Fruit fly (Drosophila melanogaster) whole organism, embryonic: ENCODE data around the gene TwdlK.

ENCODE experiments used
- Asciz ChIP-seq: fragments of 200-800 bp; sonication (Bioruptor generic); optimal IDR thresholded peaks from 2 replicates; lab custom pipeline; 2017; ENCODE audit warnings: missing biosample characterization, mild to moderate bottlenecking, missing genetic modification characterization, missing genetic modification reagents
- B-H2 ChIP-seq: fragments of 200-800 bp; sonication (Bioruptor generic); optimal IDR thresholded peaks from 2 replicates; lab custom pipeline; 2018; ENCODE audit warnings: missing biosample characterization, mild to moderate bottlenecking, missing genetic modification characterization
- BEAF-32 ChIP-seq: fragments of 200-800 bp; sonication (Bioruptor generic); optimal IDR thresholded peaks from 3 replicates; lab custom pipeline; 2017; ENCODE audit warnings: missing biosample characterization, missing genetic modification characterization, mild to moderate bottlenecking, moderate library complexity, missing genetic modification reagents
- CG10979 ChIP-seq: fragments of 200-800 bp; sonication (Bioruptor generic); optimal IDR thresholded peaks from 2 replicates; lab custom pipeline; 2018; ENCODE audit warnings: missing biosample characterization, mild to moderate bottlenecking, missing genetic modification characterization, moderate library complexity
- CG11560 ChIP-seq: fragments of 200-800 bp; sonication (Bioruptor generic); IDR thresholded peaks from 3 replicates; pipeline ENCODE4 v1.3.6; 2022; ENCODE audit warnings: missing biosample characterization, missing genetic modification characterization
- CG12155 ChIP-seq: fragments of 200-800 bp; sonication (Bioruptor generic); optimal IDR thresholded peaks from 3 replicates; lab custom pipeline; 2016; ENCODE audit warnings: missing biosample characterization, missing genetic modification characterization
- CG12219 ChIP-seq: fragments of 200-800 bp; sonication (Bioruptor generic); optimal IDR thresholded peaks from 3 replicates; lab custom pipeline; 2018; ENCODE audit warnings: missing biosample characterization, mild to moderate bottlenecking, missing genetic modification characterization
- CG15601 ChIP-seq: fragments of 200-800 bp; sonication (Bioruptor generic); optimal IDR thresholded peaks from 3 replicates; lab custom pipeline; 2019; ENCODE audit warnings: missing biosample characterization, mild to moderate bottlenecking, missing genetic modification characterization, moderate library complexity
- CG16863 ChIP-seq: fragments of 200-800 bp; sonication (Bioruptor generic); optimal IDR thresholded peaks from 3 replicates; lab custom pipeline; 2016; ENCODE audit warnings: missing biosample characterization, missing genetic modification characterization
- CG17328 ChIP-seq: fragments of 200-800 bp; sonication (Bioruptor generic); IDR thresholded peaks from 2 replicates; pipeline ENCODE4 v1.3.6; 2022; ENCODE audit warnings: missing biosample characterization, missing genetic modification characterization
- CG17612 ChIP-seq: fragments of 200-800 bp; sonication (Bioruptor generic); IDR thresholded peaks from 2 replicates; pipeline ENCODE4 v1.3.6; 2022; ENCODE audit warnings: missing biosample characterization, missing genetic modification characterization
- CG30020 ChIP-seq: fragments of 200-800 bp; optimal IDR thresholded peaks from 2 replicates; lab custom pipeline; 2019; ENCODE audit warnings: missing biosample characterization, mild to moderate bottlenecking, missing genetic modification characterization, moderate library complexity
- CG31388 ChIP-seq: fragments of 200-800 bp; sonication (Bioruptor generic); optimal IDR thresholded peaks from 2 replicates; lab custom pipeline; 2016; ENCODE audit warnings: missing biosample characterization, missing genetic modification characterization
- CG33213 ChIP-seq: fragments of 200-800 bp; sonication (Bioruptor generic); optimal IDR thresholded peaks from 3 replicates; lab custom pipeline; 2016; ENCODE audit warnings: missing biosample characterization, missing genetic modification characterization
- CG4404 ChIP-seq: fragments of 200-800 bp; sonication (Bioruptor generic); IDR thresholded peaks from 2 replicates; pipeline ENCODE4 v1.3.6; 2022; ENCODE audit warnings: missing biosample characterization, missing genetic modification characterization
- CG6654 ChIP-seq: fragments of 200-800 bp; sonication (Bioruptor generic); optimal IDR thresholded peaks from 2 replicates; lab custom pipeline; 2017; ENCODE audit warnings: missing biosample characterization, mild to moderate bottlenecking, missing genetic modification characterization
- CG6813 ChIP-seq: fragments of 200-800 bp; sonication (Bioruptor generic); optimal IDR thresholded peaks from 2 replicates; lab custom pipeline; 2017; ENCODE audit warnings: missing biosample characterization, missing genetic modification characterization, mild to moderate bottlenecking, moderate library complexity, missing genetic modification reagents
- CG7786 ChIP-seq: fragments of 200-800 bp; sonication (Bioruptor generic); optimal IDR thresholded peaks from 2 replicates; lab custom pipeline; 2016; ENCODE audit warnings: missing biosample characterization, missing genetic modification characterization
- CG7839 ChIP-seq: fragments of 200-800 bp; sonication (Bioruptor generic); optimal IDR thresholded peaks from 3 replicates; lab custom pipeline; 2018; ENCODE audit warnings: missing biosample characterization, mild to moderate bottlenecking, missing genetic modification characterization, moderate library complexity
- Ets65A ChIP-seq: fragments of 200-800 bp; sonication (Bioruptor generic); peaks from one replicate; lab custom pipeline; 2016; ENCODE audit warnings: missing biosample characterization, missing genetic modification characterization
- H2.0 ChIP-seq: fragments of 200-800 bp; sonication (Bioruptor generic); IDR thresholded peaks from 2 replicates; pipeline ENCODE4 v1.3.6; 2022; ENCODE audit warnings: missing biosample characterization, missing genetic modification characterization
- Lhr ChIP-seq: fragments of 200-800 bp; sonication (Bioruptor generic); optimal IDR thresholded peaks from 3 replicates; lab custom pipeline; 2017; ENCODE audit warnings: mild to moderate bottlenecking, missing biosample characterization, missing genetic modification reagents, missing genetic modification characterization
- Ptx1 ChIP-seq: fragments of 200-800 bp; sonication (Bioruptor generic); IDR thresholded peaks from 2 replicates; pipeline ENCODE4 v1.3.6; 2022; ENCODE audit warnings: missing biosample characterization, missing genetic modification characterization
- bab2 ChIP-seq: fragments of 200-800 bp; sonication (Bioruptor generic); optimal IDR thresholded peaks from 2 replicates; lab custom pipeline; 2016; ENCODE audit warnings: missing biosample characterization, missing genetic modification characterization
- chinmo ChIP-seq: fragments of 200-800 bp; sonication (Bioruptor generic); IDR thresholded peaks from 4 replicates; pipeline ENCODE4 v1.3.6; 2022; ENCODE audit warnings: missing biosample characterization, missing genetic modification characterization; ENCODE audit not compliant: partially characterized antibody
- dati ChIP-seq: fragments of 200-800 bp; sonication (Bioruptor generic); IDR thresholded peaks from 2 replicates; pipeline ENCODE4 v1.3.6; 2022; ENCODE audit warnings: missing biosample characterization, missing genetic modification characterization
- exex ChIP-seq: fragments of 200-800 bp; sonication (Bioruptor generic); optimal IDR thresholded peaks from 4 replicates; lab custom pipeline; 2018; ENCODE audit warnings: missing biosample characterization, mild to moderate bottlenecking, missing genetic modification characterization, moderate library complexity
- hth ChIP-seq: fragments of >200 bp; optimal IDR thresholded peaks from 2 replicates; lab custom pipeline; 2017; ENCODE audit warnings: inconsistent platforms
- kah ChIP-seq: fragments of 200-800 bp; sonication (Bioruptor generic); optimal IDR thresholded peaks from 2 replicates; lab custom pipeline; 2018; ENCODE audit warnings: missing biosample characterization, mild to moderate bottlenecking, missing genetic modification characterization
- lbe ChIP-seq: fragments of 200-800 bp; sonication (Bioruptor generic); optimal IDR thresholded peaks from 2 replicates; lab custom pipeline; 2016; ENCODE audit warnings: missing biosample characterization, mild to moderate bottlenecking, missing genetic modification characterization
- p53 ChIP-seq: fragments of 200-800 bp; sonication (Bioruptor generic); optimal IDR thresholded peaks from 2 replicates; lab custom pipeline; 2016; ENCODE audit warnings: missing biosample characterization, missing genetic modification characterization
- run ChIP-seq: fragments of 200-800 bp; sonication (Bioruptor generic); optimal IDR thresholded peaks from 3 replicates; lab custom pipeline; 2018; ENCODE audit warnings: missing biosample characterization, mild to moderate bottlenecking, missing genetic modification characterization
- sd ChIP-seq: fragments of 200-800 bp; sonication (Bioruptor generic); optimal IDR thresholded peaks from 3 replicates; lab custom pipeline; 2018; ENCODE audit warnings: missing biosample characterization, mild to moderate bottlenecking, missing genetic modification characterization, moderate library complexity
- seq ChIP-seq: fragments of 200-800 bp; sonication (Bioruptor generic); IDR thresholded peaks from 2 replicates; pipeline ENCODE4 v1.3.6; 2022; ENCODE audit warnings: missing biosample characterization, missing genetic modification characterization
- sima ChIP-seq: fragments of 200-800 bp; sonication (Bioruptor generic); optimal IDR thresholded peaks from 2 replicates; lab custom pipeline; 2016; ENCODE audit warnings: missing biosample characterization, missing genetic modification characterization

Gene TwdlK

DNA sequence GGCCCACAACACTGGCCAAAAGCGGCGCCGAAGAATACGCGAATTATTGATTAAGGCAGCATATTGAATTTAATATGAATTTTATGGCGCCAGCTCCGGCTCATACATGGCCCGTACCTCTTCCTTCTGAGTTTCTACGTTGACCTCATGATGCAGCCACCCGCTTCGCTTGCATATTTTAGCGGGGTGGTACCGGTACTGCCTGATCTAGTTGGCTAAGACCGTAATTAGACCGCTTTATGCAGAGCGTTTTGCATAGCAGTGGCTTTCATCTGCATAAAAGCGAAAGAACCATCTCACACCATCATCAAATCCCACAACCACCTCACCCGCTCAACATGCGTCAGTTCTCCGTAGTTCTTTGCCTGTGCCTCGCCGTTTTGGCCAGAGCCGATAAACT, 1.1 kb upstream of the TwdlK start, which contains the start of gene TwdlJ:
Gene TwdlJ (plus strand): TSS at position 301 of the 400 bp plus-strand sequence.
- TF ChIP-seq sima (GFP tag; lab: Kevin White, UChicago) (no peak), CG31388 (GFP tag; lab: Kevin White, UChicago) (no peak), seq (GFP tag; lab: Robert Waterston, UW) (no peak), BEAF-32 (GFP tag; lab: Kevin White, UChicago) (no peak), CG10979 (no peak), CG6654 (no peak), CG30020 (no peak), hth (lab: Kevin White, UChicago) (no peak), CG16863 (no peak), CG11560 (no peak), CG33213 (GFP tag; lab: Kevin White, UChicago) (no peak), CG12155 (GFP tag; lab: Kevin White, UChicago) (no peak), CG7786 (no peak), Asciz (GFP tag; lab: Kevin White, UChicago) (no peak), CG12219 (no peak), lbe (GFP tag; lab: Kevin White, UChicago) (no peak), Lhr (GFP tag; lab: Kevin White, UChicago) (no peak), CG15601 (no peak), bab2 (GFP tag; lab: Kevin White, UChicago) (no peak)
- TF ChIP-seq, all 482 proteins: peak for 0

- peak; percentile 77 for TF ChIP-seq Ets65A (GFP tag; lab: Kevin White, UChicago)
- no peak for TF ChIP-seq exex (tag; lab: Kevin White, UChicago)
Observed at dm6 chr3R:26626638-26627037, 1.9 kb downstream of the TwdlK start, which contains the start of gene TwdlO. TwdlO (minus strand) TSS chr3R:26626738.

DNA sequence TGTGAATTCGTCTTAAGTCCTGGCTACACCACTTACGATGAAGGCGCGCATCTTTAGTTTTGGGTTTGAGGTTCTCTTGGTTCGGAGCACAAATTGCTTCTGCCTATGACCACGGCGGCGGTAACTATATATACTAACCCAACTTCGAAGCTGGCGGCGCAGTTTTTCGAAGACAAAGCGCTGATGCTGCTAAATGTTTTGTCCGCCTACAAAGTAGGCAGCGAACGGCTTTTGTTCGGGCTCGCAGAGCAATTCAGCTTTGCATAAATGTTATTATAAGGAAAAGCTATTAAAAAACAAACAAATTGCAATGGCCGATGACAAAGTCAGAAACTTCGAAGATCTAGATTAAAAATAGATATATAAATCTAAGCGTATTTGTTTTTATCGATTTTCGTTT, 3.0 kb downstream of the TwdlK start, which contains the start of gene TwdlL:
Gene TwdlL (minus strand): TSS at position 101 of the 400 bp plus-strand sequence.
- TF ChIP-seq CG6813 (GFP tag; lab: Kevin White, UChicago) (no peak), kah (GFP tag; lab: Kevin White, UChicago) (no peak), Ets65A (GFP tag; lab: Kevin White, UChicago) (peak; percentile 22), dati (GFP tag; lab: Robert Waterston, UW) (no peak)

- TF ChIP-seq CG7839 (tag; lab: Kevin White, UChicago), result no peak
- no peak for TF ChIP-seq Ptx1 (GFP tag; lab: Robert Waterston, UW)
- TF ChIP-seq CG4404 (GFP tag; lab: Robert Waterston, UW), result no peak
- TF ChIP-seq run (tag; lab: Kevin White, UChicago), result no peak
- TF ChIP-seq p53 (GFP tag; lab: Kevin White, UChicago), result no peak
- TF ChIP-seq B-H2 (GFP tag; lab: Kevin White, UChicago), result no peak
- TF ChIP-seq H2.0 (GFP tag; lab: Robert Waterston, UW), result 0 out of 2 replicates have a peak, but pooled peaks have one; percentile 25
- TF ChIP-seq CG17328 (GFP tag; lab: Robert Waterston, UW), result no peak
- TF ChIP-seq CG17612 (GFP tag; lab: Robert Waterston, UW), result no peak
- TF ChIP-seq sd, result peak; percentile 65
- peak; percentile 57; the same call in 1 of the 4 replicates for TF ChIP-seq chinmo (GFP tag; lab: Robert Waterston, UW)
Observed at dm6 chr3R:26623493-26623956, 5.0 kb downstream of the TwdlK start, which contains the start of gene TwdlB. TwdlB (minus strand) TSS chr3R:26623543.
